Fruit fly (Drosophila melanogaster): ENCODE data around the gene REPTOR.

The REPTOR gene

DNA sequence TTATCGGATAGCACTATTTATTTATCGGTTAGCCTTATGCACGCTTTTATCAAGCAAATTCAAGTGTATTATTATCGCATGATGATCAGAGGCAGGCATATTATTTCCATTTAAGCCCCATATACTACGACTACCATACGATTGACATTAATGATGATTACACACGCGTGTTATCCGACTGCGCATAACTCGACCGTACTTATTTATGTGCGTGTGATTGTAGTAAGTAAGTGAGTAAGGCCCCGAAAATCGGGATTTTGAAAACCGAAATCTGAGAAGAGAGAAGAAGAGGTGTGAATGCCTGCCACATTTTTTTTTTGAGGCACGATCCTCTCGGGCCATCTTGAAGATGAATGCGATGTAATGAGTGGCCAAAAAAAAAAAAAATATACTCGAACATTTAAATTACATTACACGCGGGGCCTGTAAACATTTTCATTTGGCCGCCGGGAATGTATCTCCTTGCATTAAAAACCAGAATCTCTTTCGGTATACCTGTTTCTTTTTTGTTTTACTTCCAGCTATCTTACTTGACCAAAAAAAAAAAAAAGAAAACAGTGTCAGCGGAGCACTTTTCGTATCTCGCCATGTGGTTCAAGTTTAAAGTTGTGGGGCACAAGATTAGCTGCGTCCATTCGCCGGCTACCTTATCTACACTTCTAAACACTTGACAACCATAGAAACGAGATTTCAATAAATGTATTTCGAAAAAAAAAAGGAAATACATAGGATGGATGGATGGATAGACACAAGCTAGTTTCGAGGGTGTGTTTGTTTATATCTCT, 12.9 kb upstream of the REPTOR start:
- no peak for TF ChIP-seq noc (tag; optimal IDR thresholded peaks at IDR 0.05)

DNA sequence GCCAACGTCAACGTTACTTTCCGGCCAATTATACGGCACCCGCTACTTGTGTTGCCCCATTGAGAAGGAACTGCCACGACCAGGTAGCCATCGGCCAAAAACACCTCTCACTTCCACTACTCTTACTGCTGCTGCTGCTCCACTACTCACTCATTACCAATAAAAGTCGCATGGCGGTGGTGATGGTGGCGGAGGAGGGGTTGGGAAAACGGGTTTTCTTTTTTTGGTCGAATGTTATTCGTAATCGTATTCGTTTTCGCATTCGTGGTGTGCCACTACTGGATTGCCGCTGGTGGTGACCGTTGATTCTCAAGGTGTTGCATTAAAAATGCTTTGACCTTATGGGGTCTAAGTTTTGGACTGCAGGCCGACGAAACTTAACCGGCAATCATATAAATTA, 11.1 kb upstream of the REPTOR start:
- no peak for TF ChIP-seq noc (tag; optimal IDR thresholded peaks at IDR 0.05)

DNA sequence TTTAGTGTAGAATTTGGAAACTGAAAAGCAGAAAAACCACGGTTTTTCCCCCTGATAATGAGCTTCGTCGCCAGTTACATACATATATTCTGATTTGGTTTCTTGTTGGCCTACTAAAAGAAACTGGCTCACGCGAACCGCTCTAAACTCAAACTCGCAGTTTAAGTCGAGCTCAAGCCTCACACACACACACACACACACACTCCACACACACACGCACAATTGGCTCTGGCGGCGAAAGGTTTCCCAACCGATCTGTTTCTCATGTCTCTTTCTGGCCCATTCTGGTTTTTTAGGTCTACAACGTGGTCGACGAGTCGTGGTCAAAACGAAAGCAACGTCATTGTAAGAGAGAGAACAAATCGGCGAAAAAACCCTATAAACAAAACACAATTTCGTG, 7.6 kb upstream of the REPTOR start:
- no peak for TF ChIP-seq noc (tag; optimal IDR thresholded peaks at IDR 0.05)

DNA sequence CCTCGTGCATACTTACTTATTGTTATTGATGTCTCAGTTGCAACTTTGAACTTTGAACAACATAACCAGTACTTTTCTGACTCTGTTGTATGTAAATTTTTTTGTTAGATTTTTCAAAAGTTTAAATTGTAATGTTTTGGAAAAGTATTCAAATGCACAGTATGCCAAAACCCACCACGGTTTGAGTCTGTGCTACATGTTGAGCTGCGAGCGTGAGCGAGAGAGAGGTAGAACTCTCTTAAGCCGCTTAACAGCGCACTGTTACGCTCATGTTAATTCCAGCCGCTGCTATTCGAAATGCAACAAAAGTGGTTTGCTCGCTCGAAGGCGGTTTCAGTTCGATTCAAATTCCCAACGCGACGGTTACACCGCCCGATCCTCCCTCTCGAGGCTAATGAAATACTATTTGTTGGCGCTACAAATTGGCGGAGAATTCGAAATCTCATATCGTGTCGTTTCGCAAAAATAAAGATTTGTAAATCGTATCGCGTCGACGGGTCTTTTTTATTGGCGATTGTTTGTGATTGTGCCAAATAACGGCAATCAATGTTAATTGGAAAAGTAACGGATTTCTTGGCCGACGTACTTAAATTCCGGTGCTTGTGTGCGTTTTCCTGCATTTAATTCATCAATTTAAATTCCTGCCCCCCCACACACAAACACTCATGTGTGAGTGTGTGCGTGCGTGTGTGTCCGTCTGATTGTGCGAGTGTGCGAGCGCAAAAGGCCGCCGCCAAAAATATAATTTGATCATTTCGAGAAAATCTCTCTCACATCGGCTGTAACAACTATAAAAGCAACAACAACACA, 6.4 kb upstream of the REPTOR start:
- no peak for TF ChIP-seq noc (tag; optimal IDR thresholded peaks at IDR 0.05)

DNA sequence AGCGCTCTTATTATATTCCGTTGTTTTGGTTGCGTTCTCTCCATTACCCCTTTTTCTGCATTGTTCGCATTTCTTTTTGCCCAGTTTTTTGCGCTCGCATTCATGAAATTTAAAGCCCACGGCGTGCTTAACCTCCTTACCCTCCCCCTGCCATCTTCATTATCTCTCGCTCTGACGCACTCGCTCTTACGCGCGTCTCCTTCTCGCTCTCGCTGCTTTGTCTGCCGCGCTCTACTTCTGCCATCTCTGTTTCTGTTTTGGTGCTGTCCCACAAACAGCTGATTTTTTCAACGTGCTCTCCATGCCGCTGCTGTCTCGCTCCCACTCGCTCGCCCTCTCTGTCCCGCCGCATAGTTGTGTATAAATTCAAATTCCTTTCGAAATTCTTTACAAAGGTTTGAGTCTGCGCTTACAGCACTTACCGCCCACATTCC, 3.8 kb upstream of the REPTOR start:
- TF ChIP-seq noc (tag; optimal IDR thresholded peaks at IDR 0.05) = peak; percentile 1

DNA sequence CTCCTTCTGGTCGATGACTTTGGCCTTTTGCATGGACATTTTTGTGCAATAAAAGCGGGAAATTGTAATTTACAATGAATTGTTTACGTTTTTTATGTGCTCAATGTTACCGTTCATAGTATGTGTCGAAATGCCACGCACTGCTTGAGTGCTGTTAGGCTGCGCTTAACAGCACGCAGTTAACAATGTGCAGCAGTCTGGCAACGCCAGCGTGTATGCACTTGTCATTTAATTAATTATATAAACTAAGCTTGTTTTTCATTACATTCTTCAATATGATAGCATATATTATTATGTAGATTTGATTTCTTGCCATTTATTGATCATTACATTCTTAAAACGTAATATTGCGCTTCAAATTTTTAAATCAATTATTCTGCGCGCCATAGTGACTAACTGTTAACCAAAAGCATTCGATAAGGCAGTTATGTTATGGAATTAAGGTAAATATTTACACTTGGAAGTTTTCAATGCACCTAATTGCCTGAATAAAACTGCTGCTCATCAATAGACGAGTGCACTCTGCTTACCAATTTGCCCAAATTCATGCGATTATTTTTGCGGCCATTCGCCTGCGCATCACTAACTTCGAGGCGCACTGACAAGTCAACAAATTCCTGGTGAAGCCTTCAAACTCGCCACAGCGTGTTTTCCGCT, 2.5 kb upstream of the REPTOR start, which contains the start of the genes CG13625 and mld:
TSS of gene CG13625 (minus strand) at position 119 of the 657 bp plus-strand sequence.
TSS of gene mld (plus strand) at position 612 of the 657 bp plus-strand sequence.
- TF ChIP-seq noc (tag; optimal IDR thresholded peaks at IDR 0.05) = no peak

DNA sequence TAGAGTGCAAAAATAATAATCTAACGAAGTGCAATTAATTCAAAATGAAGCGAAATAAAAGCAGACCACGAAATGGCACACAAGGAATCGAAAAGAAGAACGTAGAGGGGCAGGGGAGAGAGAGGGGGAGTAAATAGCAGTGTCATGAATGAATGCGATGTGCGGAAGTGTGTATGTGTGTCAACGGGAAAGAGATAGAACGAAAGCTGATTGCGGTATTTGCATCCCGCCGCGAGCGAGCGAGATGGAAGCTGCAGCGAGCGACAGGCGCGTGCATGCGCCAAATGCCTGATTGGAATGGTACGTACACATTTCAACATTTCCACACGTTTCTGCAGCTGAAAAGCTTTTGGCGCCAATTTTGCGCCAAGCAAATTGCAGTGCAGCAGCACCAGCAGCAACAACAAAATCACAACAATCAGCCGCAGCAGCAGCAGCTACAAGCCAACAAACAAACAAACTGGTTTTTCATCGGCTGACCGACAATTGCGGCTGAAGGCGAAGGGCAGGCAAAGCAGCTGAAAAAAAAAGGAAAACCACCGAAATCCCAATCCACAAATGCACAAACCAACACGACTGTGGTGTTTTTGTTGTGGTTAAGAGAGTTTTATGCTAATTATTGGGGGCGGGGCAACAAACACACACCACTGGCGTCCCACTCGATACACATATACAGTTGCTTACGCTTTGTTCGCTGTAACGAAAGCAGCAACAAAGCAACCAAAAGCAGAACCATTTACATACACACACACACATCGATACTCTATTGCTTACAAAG, 584 bp downstream of the REPTOR start:
- no peak for TF ChIP-seq noc (tag; optimal IDR thresholded peaks at IDR 0.05)

DNA sequence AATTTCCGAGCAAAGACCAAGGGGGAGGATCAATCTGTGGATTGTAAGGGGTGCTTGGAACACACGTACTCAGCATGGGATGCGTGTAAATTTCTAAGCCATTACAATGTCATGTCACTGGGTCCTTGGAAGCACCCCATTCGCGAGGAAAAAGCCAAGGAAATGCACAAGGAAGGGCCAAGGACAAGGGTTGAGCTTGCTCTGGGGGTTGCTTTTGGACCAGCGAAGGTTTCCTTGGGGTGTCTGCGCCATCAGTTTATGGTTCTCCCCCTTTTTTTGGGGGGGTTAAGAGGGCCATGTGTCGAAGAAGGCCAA, 1.7 kb downstream of the REPTOR start:
- TF ChIP-seq noc (tag; optimal IDR thresholded peaks at IDR 0.05) = no peak

DNA sequence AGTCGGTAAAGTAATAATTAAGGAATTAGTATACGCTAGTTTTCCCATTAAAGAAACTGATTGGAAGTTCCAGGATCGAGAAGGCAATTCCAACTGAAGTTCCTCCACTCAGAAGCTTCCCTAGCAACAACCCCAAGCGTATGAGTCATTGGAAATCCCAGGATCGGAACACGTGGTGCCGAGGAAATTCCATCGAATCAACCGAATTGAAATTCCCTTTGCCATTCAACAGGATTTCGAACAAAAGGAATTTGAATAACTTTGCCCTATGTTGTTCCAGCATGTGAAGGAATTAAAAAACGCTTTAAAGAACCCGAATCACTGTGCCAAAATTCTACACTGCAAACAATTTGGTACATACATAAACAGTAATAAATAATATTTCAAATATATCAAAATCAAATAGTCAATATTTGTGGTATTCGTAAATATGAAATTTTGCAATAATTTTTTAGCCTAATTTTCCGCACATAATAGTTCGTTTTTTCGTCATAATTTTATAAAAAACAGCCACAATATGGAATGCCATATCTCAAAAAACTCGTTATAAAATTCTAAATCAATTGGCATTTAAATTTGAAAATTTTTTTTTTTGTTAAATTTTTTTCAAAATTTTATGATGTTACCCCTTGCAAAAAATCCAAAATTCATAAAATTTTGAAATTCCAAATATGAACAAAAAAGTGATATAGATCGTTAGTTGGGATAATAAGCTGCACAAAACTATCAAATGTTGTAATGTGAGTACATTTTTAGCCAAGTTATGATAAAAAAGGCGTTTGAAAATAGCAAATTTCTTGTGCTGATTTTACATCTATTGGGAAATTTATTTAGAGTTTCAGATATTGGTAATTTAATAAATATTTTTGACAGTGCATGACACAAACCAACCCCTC, 2.3 kb downstream of the REPTOR start:
- TF ChIP-seq noc (tag; optimal IDR thresholded peaks at IDR 0.05) = no peak

DNA sequence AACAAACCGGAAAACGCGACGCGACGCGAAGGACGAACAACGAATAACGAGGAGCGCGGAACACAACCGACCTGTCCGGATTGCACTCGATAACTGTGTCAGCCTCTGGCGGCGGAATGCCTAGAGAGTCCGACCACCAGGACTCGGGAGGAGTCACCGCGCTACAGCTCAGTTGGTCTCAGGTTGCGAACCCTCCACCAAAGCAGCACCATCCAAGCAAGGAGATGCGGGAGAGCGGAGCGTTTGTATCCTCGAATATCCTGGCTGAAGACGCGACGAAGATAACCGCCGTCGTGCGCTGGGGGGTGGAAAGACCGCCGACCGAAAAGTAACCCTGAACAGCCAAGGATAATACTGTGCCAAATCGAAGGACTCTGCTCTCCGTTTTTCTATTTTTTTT, 5.3 kb downstream of the REPTOR start:
- TF ChIP-seq noc (tag; optimal IDR thresholded peaks at IDR 0.05) = no peak

DNA sequence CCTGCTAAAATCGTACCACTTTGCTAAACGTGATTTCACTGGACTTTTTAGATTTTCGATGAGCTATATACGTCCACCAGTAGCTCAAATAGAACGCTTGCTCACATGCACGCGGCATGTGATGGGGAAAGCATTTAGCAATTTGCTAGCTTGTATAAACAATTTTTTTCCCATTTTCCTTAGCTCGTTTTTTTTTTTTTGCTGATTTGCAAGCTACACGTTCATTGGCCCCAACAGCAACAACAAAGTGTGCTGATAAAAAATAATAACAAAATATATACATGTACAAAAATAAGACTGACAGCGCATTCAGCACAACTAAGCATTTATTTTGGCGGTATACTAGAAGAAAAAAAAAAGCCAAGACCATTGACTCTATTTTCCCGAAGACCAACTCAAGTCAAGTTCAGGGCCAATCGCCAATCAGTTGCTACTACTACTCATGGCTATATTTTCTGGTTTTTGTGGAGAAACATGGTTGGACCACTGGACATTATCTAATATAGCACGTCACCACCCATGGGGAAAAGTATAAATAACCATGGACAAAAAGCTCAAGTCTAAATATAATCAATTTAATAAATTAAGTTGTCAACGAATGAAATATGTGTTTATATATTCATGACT, 6.8 kb downstream of the REPTOR start:
- TF ChIP-seq noc (tag; optimal IDR thresholded peaks at IDR 0.05) = peak; percentile 46

DNA sequence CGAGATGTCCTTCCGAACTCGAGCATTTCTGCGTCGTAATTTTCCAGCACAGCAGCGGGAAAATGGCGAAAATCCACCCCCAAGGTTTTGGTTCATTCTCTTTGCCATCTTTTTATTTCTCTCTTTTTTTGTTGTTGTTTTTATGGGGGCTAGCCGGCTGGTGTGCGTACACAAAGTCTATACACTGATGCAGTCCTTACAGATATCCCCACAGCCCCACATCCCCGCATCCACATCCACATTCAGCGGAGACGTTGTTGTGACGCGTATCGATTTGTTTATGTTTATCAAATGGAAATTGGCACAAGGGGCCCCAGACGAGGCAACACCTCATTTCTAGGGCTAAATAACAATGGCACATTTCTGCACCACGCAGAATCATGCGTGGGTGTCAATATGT, 7.6 kb downstream of the REPTOR start:
- TF ChIP-seq noc (tag; optimal IDR thresholded peaks at IDR 0.05) = no peak

DNA sequence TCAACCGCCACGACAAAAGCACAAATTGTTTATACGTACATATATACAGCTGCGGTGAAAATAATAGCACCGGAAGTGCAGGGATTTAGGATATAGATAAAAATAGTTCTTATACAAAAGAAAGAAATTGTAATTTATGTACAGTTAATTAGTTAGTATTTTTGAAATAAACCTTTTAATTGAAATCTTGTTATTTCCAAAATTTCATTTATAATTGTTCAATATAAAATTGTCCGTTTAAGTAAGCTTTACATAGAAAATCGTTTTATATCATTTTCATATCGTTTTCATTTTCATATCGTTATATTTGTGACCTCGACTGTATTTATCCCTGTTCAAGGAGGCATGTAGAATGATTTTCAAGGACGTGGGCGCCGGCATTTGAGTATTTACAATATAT, 8.5 kb downstream of the REPTOR start:
- peak; percentile 61 for TF ChIP-seq noc (tag; optimal IDR thresholded peaks at IDR 0.05)

DNA sequence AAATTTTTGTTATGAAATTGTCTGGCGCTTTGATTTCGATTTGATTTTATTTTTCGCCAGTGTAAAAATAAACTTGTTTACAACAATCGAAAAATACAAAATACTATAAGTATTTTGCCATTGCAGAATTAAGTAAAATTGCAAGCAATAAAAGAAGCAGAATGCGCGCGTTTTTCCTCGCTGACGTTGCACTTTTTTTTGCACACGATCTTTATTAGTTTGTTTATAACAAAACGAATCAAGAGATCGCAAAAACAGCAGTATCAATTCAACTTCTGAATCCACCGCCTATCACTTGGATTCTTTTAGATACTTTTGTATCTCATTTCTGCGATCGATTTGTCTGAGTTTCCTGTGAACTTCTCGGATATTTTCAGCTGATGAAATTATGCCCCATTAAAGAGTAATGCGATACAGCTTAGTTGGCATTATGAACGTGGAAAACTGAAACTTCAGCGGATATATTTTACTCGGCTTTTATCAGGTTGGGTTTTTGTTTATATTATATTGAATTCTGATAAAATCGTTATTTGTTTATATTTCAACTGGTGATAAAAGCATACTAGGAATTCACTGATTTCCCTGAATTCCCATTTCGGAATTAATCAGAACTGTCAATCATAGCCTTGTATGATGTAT, 9.5 kb downstream of the REPTOR start:
- no peak for TF ChIP-seq noc (tag; optimal IDR thresholded peaks at IDR 0.05)

Measured in whole organism, larva.